Worm (Caenorhabditis elegans): ENCODE measurements around the gene F53G2.2.

F53G2.2 gene

ce11 chrII:2446727-2447126 lies 35.0 kb upstream of the F53G2.2 start:
- TF ChIP-seq chd-7 (tag; optimal IDR thresholded peaks at IDR 0.05) (no peak), Y56A3A.18 (GFP tag; IDR thresholded peaks at IDR 0.05) (no peak), F57A8.1 (GFP tag; optimal IDR thresholded peaks at IDR 0.05) (no peak), lsl-1 (GFP tag; optimal IDR thresholded peaks at IDR 0.05) (no peak), zfh-2 (GFP tag; conservative IDR thresholded peaks at IDR 0.05) (no peak), K11D2.4 (GFP tag; IDR thresholded peaks at IDR 0.05) (no peak), madf-6 (GFP tag; IDR thresholded peaks at IDR 0.05) (no peak), hrde-1 (tag; optimal IDR thresholded peaks at IDR 0.05; ENCODE audit: borderline replicate concordance) (no peak), egrh-3 (GFP tag; IDR thresholded peaks at IDR 0.05) (no peak), ztf-28 (GFP tag; IDR thresholded peaks at IDR 0.05) (no peak), C17E4.6 (GFP tag; IDR thresholded peaks at IDR 0.05) (no peak), bed-1 (GFP tag; IDR thresholded peaks at IDR 0.05) (no peak), mcd-1 (GFP tag; IDR thresholded peaks at IDR 0.05) (no peak), F33H1.4 (GFP tag; IDR thresholded peaks at IDR 0.05) (no peak), sptf-2 (GFP tag; optimal IDR thresholded peaks at IDR 0.05) (no peak), attf-3 (GFP tag; conservative IDR thresholded peaks at IDR 0.05) (no peak), T07F8.4 (tag; optimal IDR thresholded peaks at IDR 0.05) (no peak), let-526 (GFP tag; IDR thresholded peaks at IDR 0.05) (no peak), snpc-3.4 (tag; optimal IDR thresholded peaks at IDR 0.05) (no peak), snpc-1.3 (tag; optimal IDR thresholded peaks at IDR 0.05; ENCODE audit: insufficient read depth) (no peak)

ce11 chrII:2450990-2451389 lies 30.7 kb upstream of the F53G2.2 start:
- TF ChIP-seq tlf-1 (GFP tag; optimal IDR thresholded peaks at IDR 0.05) (peak; percentile 74), ztf-26 (tag; optimal IDR thresholded peaks at IDR 0.05) (no peak), hrde-1 (tag; optimal IDR thresholded peaks at IDR 0.05; ENCODE audit: borderline replicate concordance) (peak; percentile 55), egl-44 (GFP tag; IDR thresholded peaks at IDR 0.05) (no peak), rpc-1 (optimal IDR thresholded peaks at IDR 0.05) (no peak), rpc-1 (tag; optimal IDR thresholded peaks at IDR 0.05) (no peak), attf-3 (GFP tag; conservative IDR thresholded peaks at IDR 0.05) (peak; percentile 61; the same call in 1 of the 2 replicates), mcd-1 (GFP tag; IDR thresholded peaks at IDR 0.05) (peak; percentile 88), mxl-1 (tag; optimal IDR thresholded peaks at IDR 0.05) (no peak), ceh-79 (tag; optimal IDR thresholded peaks at IDR 0.05) (no peak), die-1 (tag; optimal IDR thresholded peaks at IDR 0.05) (no peak), nfya-1 (tag; optimal IDR thresholded peaks at IDR 0.05; ENCODE audit: borderline replicate concordance, insufficient read depth) (no peak), lin-40 (tag; optimal IDR thresholded peaks at IDR 0.05) (no peak), madf-10 (tag; optimal IDR thresholded peaks at IDR 0.05) (peak; percentile 24), Y53G8AR.9 (GFP tag; conservative IDR thresholded peaks at IDR 0.05) (peak; percentile 91), hlh-12 (tag; optimal IDR thresholded peaks at IDR 0.05) (no peak), ztf-25 (GFP tag; IDR thresholded peaks at IDR 0.05) (peak; percentile 95), sea-2 (GFP tag; IDR thresholded peaks at IDR 0.05) (0 out of 2 replicates have a peak, but pooled peaks have one; percentile 39), cebp-1 (GFP tag; IDR thresholded peaks at IDR 0.05) (peak; percentile 79), cebp-1 (tag; optimal IDR thresholded peaks at IDR 0.05) (peak; percentile 59), Y95B8A.8 (GFP tag; IDR thresholded peaks at IDR 0.05) (peak; percentile 93), rec-8 (tag; optimal IDR thresholded peaks at IDR 0.05) (peak in 1 of 2 experiments; percentile 38), madf-6 (GFP tag; IDR thresholded peaks at IDR 0.05) (peak; percentile 100), C06A6.2 (GFP tag; conservative IDR thresholded peaks at IDR 0.05) (no peak), nhr-27 (tag; optimal IDR thresholded peaks at IDR 0.05) (no peak), ZK185.1 (tag; optimal IDR thresholded peaks at IDR 0.05; ENCODE audit: poor library complexity, severe bottlenecking) (no peak), F22D6.2 (tag; optimal IDR thresholded peaks at IDR 0.05) (no peak), lin-35 (GFP tag; optimal IDR thresholded peaks at IDR 0.05) (peak; percentile 26 to 61 (median 53)), ekl-4 (GFP tag; IDR thresholded peaks at IDR 0.05) (peak; percentile 84), let-526 (GFP tag; IDR thresholded peaks at IDR 0.05) (0 out of 2 replicates have a peak, but pooled peaks have one; percentile 24), pha-4 (tag; optimal IDR thresholded peaks at IDR 0.05) (no peak), ztf-18 (tag; optimal IDR thresholded peaks at IDR 0.05) (no peak), Y53F4B.3 (GFP tag; IDR thresholded peaks at IDR 0.05) (no peak)
